Fruit fly (Drosophila melanogaster): ENCODE measurements around the gene CG45263.

DNA sequence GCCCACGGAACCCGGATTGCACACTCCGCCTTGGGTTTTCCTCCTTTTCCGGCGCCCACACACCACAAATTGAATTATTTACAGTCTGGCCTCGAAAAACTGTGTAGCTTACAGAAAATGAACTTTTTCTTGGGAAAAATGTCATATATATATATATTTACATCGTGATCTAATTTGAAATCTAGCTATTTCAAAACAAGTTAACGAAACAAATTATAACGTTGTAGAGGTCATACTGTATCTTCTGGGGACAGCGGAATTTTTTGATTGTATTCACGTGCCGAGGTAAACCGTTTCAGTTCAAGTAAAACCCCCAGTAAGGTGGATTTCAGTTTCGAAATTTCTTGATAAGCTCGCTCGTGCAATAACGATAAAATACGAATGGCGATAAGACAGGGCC lies 123.0 kb downstream of the CG45263 start:
- TF ChIP-seq Crg-1 (GFP tag; optimal IDR thresholded peaks at IDR 0.05) (no peak), pad (GFP tag; optimal IDR thresholded peaks at IDR 0.05) (peak; percentile 27), tj (GFP tag; optimal IDR thresholded peaks at IDR 0.05) (peak; percentile 72), CG5204 (GFP tag; optimal IDR thresholded peaks at IDR 0.05) (no peak), CG12768 (GFP tag; optimal IDR thresholded peaks at IDR 0.05) (no peak), kay (GFP tag; ENCODE audit: borderline replicate concordance) (peak; percentile 90), CG1620 (GFP tag; optimal IDR thresholded peaks at IDR 0.05) (no peak), bab1 (GFP tag; optimal IDR thresholded peaks at IDR 0.05) (peak; percentile 80), CG14711 (tag; optimal IDR thresholded peaks at IDR 0.05) (peak; percentile 77), Clk (GFP tag; optimal IDR thresholded peaks at IDR 0.05) (no peak)
